Worm (Caenorhabditis elegans) whole organism, mixed stage, embryonic: ENCODE results near the gene rml-1.

ENCODE experiments used
- nhr-28 ChIP-seq: fragments of 150-350 bp; optimal IDR thresholded peaks from 2 replicates; lab custom pipeline; 2014; ENCODE audit warnings: missing biosample characterization, missing genetic modification characterization
- ztf-11 ChIP-seq: fragments of 150-350 bp; optimal IDR thresholded peaks from 2 replicates; lab custom pipeline; 2014; ENCODE audit warnings: missing biosample characterization, missing genetic modification characterization

DNA sequence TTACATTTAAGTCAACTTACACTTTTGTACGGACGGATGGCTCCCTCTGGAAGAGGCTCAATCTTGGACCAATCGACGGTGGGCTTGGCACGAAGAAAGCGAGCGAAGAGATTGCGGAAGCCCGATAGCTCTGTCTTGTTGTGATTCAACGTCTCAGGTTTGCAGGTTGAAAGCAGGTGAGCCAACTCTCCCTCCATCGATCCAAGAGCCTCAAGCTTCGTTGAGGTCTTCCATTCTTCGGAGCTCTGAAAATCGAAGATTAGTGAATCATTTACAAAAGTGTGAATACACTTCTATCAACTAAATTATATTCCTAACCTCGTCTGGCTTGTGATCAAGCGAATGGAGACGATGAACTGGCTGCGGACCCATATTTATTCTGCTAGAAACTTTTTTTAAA is 2.1 kb downstream of the rml-1 start:
- TF ChIP-seq nhr-28 (tag; lab: Kevin White, UChicago) (no peak), ztf-11 (tag; lab: Kevin White, UChicago) (no peak)
